Fruit fly (Drosophila melanogaster) whole organism, embryonic: ENCODE data around the gene east.

Experiments
- BEAF-32 ChIP-seq: fragments of 200-800 bp; sonication (Bioruptor generic); optimal IDR thresholded peaks from 3 replicates; lab custom pipeline; 2017; ENCODE audit warnings: missing biosample characterization, missing genetic modification characterization, mild to moderate bottlenecking, moderate library complexity, missing genetic modification reagents
- CG11504 ChIP-seq: fragments of 200-800 bp; sonication (Bioruptor generic); optimal IDR thresholded peaks from 3 replicates; lab custom pipeline; 2019; ENCODE audit warnings: missing biosample characterization, mild to moderate bottlenecking, missing genetic modification characterization, moderate library complexity
- CG12299 ChIP-seq: fragments of 200-800 bp; sonication (Bioruptor generic); optimal IDR thresholded peaks from 2 replicates; lab custom pipeline; 2018; ENCODE audit warnings: missing biosample characterization, mild to moderate bottlenecking, missing genetic modification characterization
- CG13287 ChIP-seq: fragments of 200-800 bp; sonication (Bioruptor generic); IDR thresholded peaks from 2 replicates; pipeline ENCODE4 v1.3.6; 2022; ENCODE audit warnings: missing biosample characterization, missing genetic modification characterization; ENCODE audit not compliant: partially characterized antibody
- CG1647 ChIP-seq: fragments of 200-800 bp; sonication (Bioruptor generic); optimal IDR thresholded peaks from 3 replicates; lab custom pipeline; 2016; ENCODE audit warnings: missing biosample characterization, missing genetic modification characterization
- CG17385 ChIP-seq: fragments of 200-800 bp; sonication (Bioruptor generic); optimal IDR thresholded peaks from 3 replicates; lab custom pipeline; 2018; ENCODE audit warnings: missing biosample characterization, mild to moderate bottlenecking, missing genetic modification characterization
- CG17802 ChIP-seq: fragments of 200-800 bp; sonication (Bioruptor generic); optimal IDR thresholded peaks from 2 replicates; lab custom pipeline; 2018; ENCODE audit warnings: missing biosample characterization, mild to moderate bottlenecking, missing genetic modification characterization, moderate library complexity
- CG17912 ChIP-seq: fragments of 200-800 bp; sonication (Bioruptor generic); optimal IDR thresholded peaks from 2 replicates; lab custom pipeline; 2018; ENCODE audit warnings: missing biosample characterization, mild to moderate bottlenecking, missing genetic modification characterization
- CG18619 ChIP-seq: fragments of 200-800 bp; sonication (Bioruptor generic); optimal IDR thresholded peaks from 3 replicates; lab custom pipeline; 2017; ENCODE audit warnings: missing biosample characterization, mild to moderate bottlenecking, missing genetic modification characterization
- CG30431 ChIP-seq: fragments of 200-800 bp; sonication (Bioruptor generic); optimal IDR thresholded peaks from 2 replicates; lab custom pipeline; 2017; ENCODE audit warnings: missing biosample characterization, missing genetic modification characterization
- CG32772 ChIP-seq: fragments of 200-800 bp; sonication (Bioruptor generic); IDR thresholded peaks from 2 replicates; pipeline ENCODE4 v1.3.6; 2022; ENCODE audit warnings: missing biosample characterization, missing genetic modification characterization
- CG33557 ChIP-seq: fragments of 200-800 bp; sonication (Bioruptor generic); optimal IDR thresholded peaks from 2 replicates; lab custom pipeline; 2019; ENCODE audit warnings: missing biosample characterization, mild to moderate bottlenecking, missing genetic modification characterization, moderate library complexity
- CG34224 ChIP-seq: fragments of 200-800 bp; sonication (Bioruptor generic); IDR thresholded peaks from 3 replicates; pipeline ENCODE4 v1.3.6; 2022; ENCODE audit warnings: missing biosample characterization, missing genetic modification characterization; ENCODE audit not compliant: partially characterized antibody
- CG4404 ChIP-seq: fragments of 200-800 bp; sonication (Bioruptor generic); IDR thresholded peaks from 2 replicates; pipeline ENCODE4 v1.3.6; 2022; ENCODE audit warnings: missing biosample characterization, missing genetic modification characterization
- CG6765 ChIP-seq: fragments of 200-800 bp; sonication (Bioruptor generic); optimal IDR thresholded peaks from 3 replicates; lab custom pipeline; 2017; ENCODE audit warnings: missing biosample characterization, mild to moderate bottlenecking, missing genetic modification characterization
- CG6791 ChIP-seq: fragments of 200-800 bp; sonication (Bioruptor generic); IDR thresholded peaks from 3 replicates; pipeline ENCODE4 v1.3.6; 2022; ENCODE audit warnings: missing biosample characterization, missing genetic modification characterization; ENCODE audit not compliant: partially characterized antibody
- Dek ChIP-seq: fragments of 200-800 bp; sonication (Bioruptor generic); optimal IDR thresholded peaks from 3 replicates; lab custom pipeline; 2019; ENCODE audit warnings: missing biosample characterization, mild to moderate bottlenecking, missing genetic modification characterization, moderate library complexity
- Dll ChIP-seq: fragments of 200-800 bp; sonication (Bioruptor generic); IDR thresholded peaks from 4 replicates; pipeline ENCODE4 v1.3.6; 2022; ENCODE audit warnings: missing biosample characterization, missing genetic modification characterization; ENCODE audit not compliant: partially characterized antibody
- Doc3 ChIP-seq: fragments of 200-800 bp; sonication (Bioruptor generic); IDR thresholded peaks from 3 replicates; pipeline ENCODE4 v1.3.6; 2022; ENCODE audit warnings: missing biosample characterization, missing genetic modification characterization; ENCODE audit not compliant: partially characterized antibody
- Dref ChIP-seq: fragments of 200-800 bp; sonication (Bioruptor generic); IDR thresholded peaks from 2 replicates; pipeline ENCODE4 v1.3.6; 2022; ENCODE audit warnings: missing biosample characterization, missing genetic modification characterization
- HLH54F ChIP-seq: fragments of 200-800 bp; sonication (Bioruptor generic); optimal IDR thresholded peaks from 3 replicates; lab custom pipeline; 2016; ENCODE audit warnings: missing biosample characterization, missing genetic modification characterization
- Jarid2 ChIP-seq: fragments of 200-800 bp; sonication (Bioruptor generic); optimal IDR thresholded peaks from 3 replicates; lab custom pipeline; 2017; ENCODE audit warnings: mild to moderate bottlenecking, missing biosample characterization, missing genetic modification reagents, missing genetic modification characterization
- Lim3 ChIP-seq: fragments of 200-800 bp; sonication (Bioruptor generic); IDR thresholded peaks from 2 replicates; pipeline ENCODE4 v1.3.6; 2022; ENCODE audit warnings: missing biosample characterization, missing genetic modification characterization
- MESR4 ChIP-seq: fragments of 200-800 bp; sonication (Bioruptor generic); optimal IDR thresholded peaks from 2 replicates; lab custom pipeline; 2018; ENCODE audit warnings: missing biosample characterization, mild to moderate bottlenecking, missing genetic modification characterization, moderate library complexity
- MTF-1 ChIP-seq: fragments of 200-800 bp; sonication (Bioruptor generic); optimal IDR thresholded peaks from 2 replicates; lab custom pipeline; 2018; ENCODE audit warnings: missing biosample characterization, mild to moderate bottlenecking, missing genetic modification characterization, borderline replicate concordance
- Scr ChIP-seq: fragments of 200-800 bp; sonication (Bioruptor generic); IDR thresholded peaks from 2 replicates; pipeline ENCODE4 v1.3.6; 2022; ENCODE audit warnings: missing biosample characterization, missing genetic modification characterization; ENCODE audit not compliant: partially characterized antibody
- Sox102F ChIP-seq: fragments of 200-800 bp; sonication (Bioruptor generic); optimal IDR thresholded peaks from 2 replicates; lab custom pipeline; 2018; ENCODE audit warnings: missing biosample characterization, mild to moderate bottlenecking, missing genetic modification characterization, moderate library complexity
- Ssrp ChIP-seq: fragments of 200-800 bp; sonication (Bioruptor generic); optimal IDR thresholded peaks from 2 replicates; lab custom pipeline; 2018; ENCODE audit warnings: missing biosample characterization, mild to moderate bottlenecking, missing genetic modification characterization, moderate library complexity
- ash1 ChIP-seq: fragments of 200-800 bp; sonication (Bioruptor generic); optimal IDR thresholded peaks from 2 replicates; lab custom pipeline; 2018; ENCODE audit warnings: missing biosample characterization, mild to moderate bottlenecking, missing genetic modification characterization
- bigmax ChIP-seq: fragments of 200-800 bp; sonication (Bioruptor generic); optimal IDR thresholded peaks from 2 replicates; lab custom pipeline; 2018; ENCODE audit warnings: missing biosample characterization, mild to moderate bottlenecking, missing genetic modification characterization
- chm ChIP-seq: fragments of 200-800 bp; sonication (Bioruptor generic); IDR thresholded peaks from 2 replicates; pipeline ENCODE4 v1.3.6; 2022; ENCODE audit warnings: missing biosample characterization, missing genetic modification characterization
- emc ChIP-seq: fragments of 200-800 bp; sonication (Bioruptor generic); optimal IDR thresholded peaks from 2 replicates; lab custom pipeline; 2016; ENCODE audit warnings: missing biosample characterization, missing genetic modification characterization
- ems ChIP-seq: fragments of 200-800 bp; sonication (Bioruptor generic); optimal IDR thresholded peaks from 3 replicates; lab custom pipeline; 2016; ENCODE audit warnings: missing biosample characterization, missing genetic modification characterization
- eve ChIP-seq, 2 experiments: fragments of >200 bp; optimal IDR thresholded peaks; 2 replicates each; lab custom pipeline; 2017; ENCODE audit warnings: missing biosample characterization in 2 of 2, missing genetic modification characterization in 2 of 2
- fu2 ChIP-seq: fragments of 200-800 bp; sonication (Bioruptor generic); optimal IDR thresholded peaks from 2 replicates; lab custom pipeline; 2016; ENCODE audit warnings: missing biosample characterization, missing genetic modification characterization
- jumu ChIP-seq: fragments of 200-800 bp; sonication (Bioruptor generic); optimal IDR thresholded peaks from 3 replicates; lab custom pipeline; 2016; ENCODE audit warnings: missing biosample characterization, missing genetic modification characterization
- ken ChIP-seq: fragments of 200-800 bp; sonication (Bioruptor generic); IDR thresholded peaks from 3 replicates; pipeline ENCODE4 v1.3.6; 2022; ENCODE audit warnings: missing biosample characterization, missing genetic modification characterization
- mam ChIP-seq: fragments of 200-800 bp; sonication (Bioruptor generic); optimal IDR thresholded peaks from 3 replicates; lab custom pipeline; 2016; ENCODE audit warnings: missing biosample characterization, missing genetic modification characterization
- mirr ChIP-seq: fragments of 200-800 bp; sonication (Bioruptor generic); optimal IDR thresholded peaks from 3 replicates; lab custom pipeline; 2018; ENCODE audit warnings: missing biosample characterization, mild to moderate bottlenecking, missing genetic modification characterization
- nerfin-2 ChIP-seq: fragments of 200-800 bp; sonication (Bioruptor generic); IDR thresholded peaks from 2 replicates; pipeline ENCODE4 v1.3.6; 2022; ENCODE audit warnings: missing biosample characterization, missing genetic modification characterization; ENCODE audit not compliant: partially characterized antibody
- org-1 ChIP-seq: fragments of 200-800 bp; sonication (Bioruptor generic); optimal IDR thresholded peaks from 2 replicates; lab custom pipeline; 2017; ENCODE audit warnings: missing biosample characterization, missing genetic modification characterization
- otp ChIP-seq: fragments of 200-800 bp; sonication (Bioruptor generic); IDR thresholded peaks from 3 replicates; pipeline ENCODE4, ENCODE4 v1.3.6; 2022; ENCODE audit warnings: missing biosample characterization, missing genetic modification characterization
- pzg ChIP-seq: fragments of 200-800 bp; sonication (Bioruptor generic); optimal IDR thresholded peaks from 3 replicates; lab custom pipeline; 2018; ENCODE audit warnings: missing biosample characterization, mild to moderate bottlenecking, missing genetic modification characterization, moderate library complexity
- slou ChIP-seq: fragments of 200-800 bp; sonication (Bioruptor generic); optimal IDR thresholded peaks from 3 replicates; lab custom pipeline; 2016; ENCODE audit warnings: missing biosample characterization, missing genetic modification characterization
- sna ChIP-seq: fragments of 200-800 bp; sonication (Bioruptor generic); IDR thresholded peaks from 2 replicates; pipeline ENCODE4 v1.3.6; 2022; ENCODE audit warnings: missing biosample characterization, missing genetic modification characterization; ENCODE audit not compliant: partially characterized antibody
- tll ChIP-seq, 2 experiments: fragments of 200-800 bp in 1 of 2; fragments of >200 bp in 1 of 2; sonication (Bioruptor generic) in 1 of 2; optimal IDR thresholded peaks; 2 replicates each; lab custom pipeline; 2017 to 2019; ENCODE audit warnings: missing biosample characterization in 2 of 2, missing genetic modification characterization in 2 of 2, mild to moderate bottlenecking in 1 of 2, moderate library complexity in 1 of 2
- tx ChIP-seq: fragments of 200-800 bp; sonication (Bioruptor generic); optimal IDR thresholded peaks from 2 replicates; lab custom pipeline; 2016; ENCODE audit warnings: missing biosample characterization, missing genetic modification characterization
- z ChIP-seq: fragments of 200-800 bp; sonication (Bioruptor generic); IDR thresholded peaks from 3 replicates; pipeline ENCODE4 v1.3.6; 2022; ENCODE audit warnings: missing biosample characterization, missing genetic modification characterization
- zf30C ChIP-seq: fragments of 200-800 bp; sonication (Bioruptor generic); optimal IDR thresholded peaks from 3 replicates; lab custom pipeline; 2018; ENCODE audit warnings: missing biosample characterization, mild to moderate bottlenecking, missing genetic modification characterization

The east gene

dm6 chrX:2008953-2009452, 1.7 kb upstream of the east start, which contains the start of gene PIG-K (continued):
- no peak for TF ChIP-seq CG6765 (GFP tag; lab: Kevin White, UChicago)
- no peak for TF ChIP-seq CG30431 (GFP tag; lab: Kevin White, UChicago)
- TF ChIP-seq CG32772, result no peak
- no peak for TF ChIP-seq ash1
- TF ChIP-seq fu2 (GFP tag; lab: Kevin White, UChicago), result no peak
- no peak for TF ChIP-seq CG33557 (GFP tag; lab: Kevin White, UChicago)
- no peak for TF ChIP-seq CG17912 (GFP tag; lab: Kevin White, UChicago)
- TF ChIP-seq Dek (tag; lab: Kevin White, UChicago), result no peak
- TF ChIP-seq CG1647, result no peak
- TF ChIP-seq mam (GFP tag; lab: Kevin White, UChicago), result no peak
- TF ChIP-seq mirr (GFP tag; lab: Kevin White, UChicago), result no peak
- no peak for TF ChIP-seq ems (GFP tag; lab: Kevin White, UChicago)
- peak; percentile 55; the same call in 2 of the 4 replicates for TF ChIP-seq Dll (GFP tag; lab: Robert Waterston, UW)
- no peak for TF ChIP-seq bigmax (GFP tag; lab: Kevin White, UChicago)
- peak; percentile 64 for TF ChIP-seq Scr (GFP tag; lab: Robert Waterston, UW)
- TF ChIP-seq zf30C (GFP tag; lab: Kevin White, UChicago), result peak; percentile 94
- no peak for TF ChIP-seq Jarid2 (GFP tag; lab: Kevin White, UChicago)
- peak; percentile 67 for TF ChIP-seq Dref
- no peak for TF ChIP-seq Ssrp (tag; lab: Kevin White, UChicago)
- no peak for TF ChIP-seq jumu (GFP tag; lab: Kevin White, UChicago)
- 0 out of 3 replicates have a peak, but pooled peaks have one; percentile 20 for TF ChIP-seq Doc3
- no peak for TF ChIP-seq chm
- no peak for TF ChIP-seq eve (GFP tag; optimal IDR thresholded peaks at IDR 0.05; lab: Kevin White, UChicago)
- TF ChIP-seq CG12299 (tag; lab: Kevin White, UChicago), result no peak
- TF ChIP-seq org-1 (GFP tag; lab: Kevin White, UChicago), result no peak
- no peak for TF ChIP-seq ken (GFP tag; lab: Robert Waterston, UW)
- no peak for TF ChIP-seq z (GFP tag; lab: Robert Waterston, UW)
- TF ChIP-seq CG17385 (GFP tag; lab: Kevin White, UChicago), result no peak
- no peak for TF ChIP-seq Lim3 (GFP tag; lab: Robert Waterston, UW)
- TF ChIP-seq Sox102F, result no peak
- TF ChIP-seq CG18619 (GFP tag; lab: Kevin White, UChicago), result no peak
- no peak for TF ChIP-seq emc (GFP tag; lab: Kevin White, UChicago)
- TF ChIP-seq CG4404 (GFP tag; lab: Robert Waterston, UW), result no peak
- no peak for TF ChIP-seq slou (GFP tag; lab: Kevin White, UChicago)
- no peak for TF ChIP-seq CG17802
- no peak for TF ChIP-seq tll (GFP tag; optimal IDR thresholded peaks at IDR 0.05; lab: Kevin White, UChicago)
- TF ChIP-seq CG34224, result peak; percentile 66
- peak; percentile 38 for TF ChIP-seq pzg (GFP tag; lab: Kevin White, UChicago)
- TF ChIP-seq MESR4 (GFP tag; lab: Kevin White, UChicago), result peak; percentile 61
- no peak for TF ChIP-seq MTF-1 (GFP tag; lab: Kevin White, UChicago)
- TF ChIP-seq sna, result peak; percentile 71
- TF ChIP-seq CG6791 (GFP tag; lab: Robert Waterston, UW), result peak; percentile 66; the same call in 2 of the 3 replicates
- TF ChIP-seq BEAF-32 (GFP tag; lab: Kevin White, UChicago), result peak; percentile 45
- no peak for TF ChIP-seq otp (GFP tag; lab: Robert Waterston, UW)
- TF ChIP-seq CG11504 (tag; lab: Kevin White, UChicago), result no peak
- TF ChIP-seq CG13287 (GFP tag; lab: Robert Waterston, UW), result peak; percentile 57
- no peak for TF ChIP-seq HLH54F (GFP tag; lab: Kevin White, UChicago)
- peak; percentile 52; the same call in 1 of the 2 replicates for TF ChIP-seq nerfin-2 (GFP tag; lab: Robert Waterston, UW)
- no peak for TF ChIP-seq tx (GFP tag; lab: Kevin White, UChicago)
